Fruit fly (Drosophila melanogaster): ENCODE measurements around the gene CG31404.

dm6 chr3R:19353751-19354150 is 22.1 kb downstream of the CG31404 start, which contains the start of gene CG43203:
- no peak for TF ChIP-seq psq (optimal IDR thresholded peaks at IDR 0.05)
- no peak for TF ChIP-seq Dll (optimal IDR thresholded peaks at IDR 0.05)
- TF ChIP-seq CG8478 (optimal IDR thresholded peaks at IDR 0.05): no peak
- TF ChIP-seq EcR (GFP tag; optimal IDR thresholded peaks at IDR 0.05): no peak
- no peak for TF ChIP-seq pan (optimal IDR thresholded peaks at IDR 0.05)
